Fruit fly (Drosophila melanogaster) whole organism, embryonic: ENCODE data around the gene CG13062.

Experiments
- CG10321 ChIP-seq: fragments of 200-800 bp; sonication (Bioruptor generic); IDR thresholded peaks from 2 replicates; pipeline ENCODE4 v1.3.6; 2022; ENCODE audit warnings: missing biosample characterization, missing genetic modification characterization
- CG10979 ChIP-seq: fragments of 200-800 bp; sonication (Bioruptor generic); optimal IDR thresholded peaks from 2 replicates; lab custom pipeline; 2018; ENCODE audit warnings: missing biosample characterization, mild to moderate bottlenecking, missing genetic modification characterization, moderate library complexity
- CG11695 ChIP-seq: fragments of 200-800 bp; sonication (Bioruptor generic); IDR thresholded peaks from 3 replicates; pipeline ENCODE4 v1.3.6; 2022; ENCODE audit warnings: missing biosample characterization, missing genetic modification characterization
- CG1233 ChIP-seq: fragments of 200-800 bp; sonication (Bioruptor generic); optimal IDR thresholded peaks from 4 replicates; lab custom pipeline; 2018; ENCODE audit warnings: missing biosample characterization, mild to moderate bottlenecking, missing genetic modification characterization
- CG12744 ChIP-seq: fragments of 200-800 bp; sonication (Bioruptor generic); optimal IDR thresholded peaks from 2 replicates; lab custom pipeline; 2016; ENCODE audit warnings: missing biosample characterization, missing genetic modification characterization
- CG13296 ChIP-seq: fragments of 200-800 bp; sonication (Bioruptor generic); optimal IDR thresholded peaks from 3 replicates; lab custom pipeline; 2018; ENCODE audit warnings: missing biosample characterization, mild to moderate bottlenecking, missing genetic modification characterization
- CG13624 ChIP-seq: fragments of 200-800 bp; sonication (Bioruptor generic); optimal IDR thresholded peaks from 2 replicates; lab custom pipeline; 2016; ENCODE audit warnings: missing biosample characterization, missing genetic modification characterization
- CG14667 ChIP-seq: fragments of 200-800 bp; sonication (Bioruptor generic); IDR thresholded peaks from 2 replicates; pipeline ENCODE4 v1.3.6; 2022; ENCODE audit warnings: missing biosample characterization, missing genetic modification characterization
- CG16813 ChIP-seq: fragments of 200-800 bp; sonication (Bioruptor generic); IDR thresholded peaks from 3 replicates; pipeline ENCODE4 v1.3.6; 2022; ENCODE audit warnings: missing biosample characterization, missing genetic modification characterization; ENCODE audit not compliant: partially characterized antibody
- CG17612 ChIP-seq: fragments of 200-800 bp; sonication (Bioruptor generic); IDR thresholded peaks from 2 replicates; pipeline ENCODE4 v1.3.6; 2022; ENCODE audit warnings: missing biosample characterization, missing genetic modification characterization
- CG2199 ChIP-seq: fragments of 200-800 bp; sonication (Bioruptor generic); IDR thresholded peaks from 3 replicates; pipeline ENCODE4 v1.3.6; 2022; ENCODE audit warnings: missing biosample characterization, missing genetic modification characterization
- CG2875 ChIP-seq: fragments of 200-800 bp; sonication (Bioruptor generic); optimal IDR thresholded peaks from 2 replicates; lab custom pipeline; 2017; ENCODE audit warnings: missing biosample characterization, mild to moderate bottlenecking, missing genetic modification characterization, missing genetic modification reagents
- CG32767 ChIP-seq: fragments of 200-800 bp; sonication (Bioruptor generic); IDR thresholded peaks from 2 replicates; pipeline ENCODE4 v1.3.6; 2022; ENCODE audit warnings: missing biosample characterization, missing genetic modification characterization
- CG4617 ChIP-seq: fragments of 200-800 bp; sonication (Bioruptor generic); optimal IDR thresholded peaks from 3 replicates; lab custom pipeline; 2016; ENCODE audit warnings: missing biosample characterization, missing genetic modification characterization, borderline replicate concordance
- CG6175 ChIP-seq: fragments of 200-800 bp; sonication (Bioruptor generic); IDR thresholded peaks from 3 replicates; pipeline ENCODE4 v1.3.6; 2022; ENCODE audit warnings: missing biosample characterization, missing genetic modification characterization
- CG6813 ChIP-seq: fragments of 200-800 bp; sonication (Bioruptor generic); optimal IDR thresholded peaks from 2 replicates; lab custom pipeline; 2017; ENCODE audit warnings: missing biosample characterization, missing genetic modification characterization, mild to moderate bottlenecking, moderate library complexity, missing genetic modification reagents
- CG9215 ChIP-seq: fragments of 200-800 bp; sonication (Bioruptor generic); IDR thresholded peaks from 2 replicates; pipeline ENCODE4 v1.3.6; 2022; ENCODE audit warnings: missing biosample characterization, missing genetic modification characterization
- CG9817 ChIP-seq: fragments of 200-800 bp; sonication (Bioruptor generic); optimal IDR thresholded peaks from 2 replicates; lab custom pipeline; 2018; ENCODE audit warnings: missing biosample characterization, mild to moderate bottlenecking, missing genetic modification characterization, moderate library complexity
- D ChIP-seq, 2 experiments: fragments of 200-800 bp in 1 of 2; fragments of >200 bp in 1 of 2; sonication (Bioruptor generic) in 1 of 2; optimal IDR thresholded peaks; 2 replicates in 1 of 2; 3 replicates in 1 of 2; lab custom pipeline; 2017; ENCODE audit warnings: mild to moderate bottlenecking in 1 of 2, missing biosample characterization in 1 of 2, missing genetic modification characterization in 1 of 2, missing genetic modification reagents in 1 of 2
- Dad ChIP-seq: fragments of 200-800 bp; sonication (Bioruptor generic); optimal IDR thresholded peaks from 3 replicates; lab custom pipeline; 2016; ENCODE audit warnings: missing biosample characterization, missing genetic modification characterization
- Deaf1 ChIP-seq: fragments of 200-800 bp; optimal IDR thresholded peaks from 3 replicates; lab custom pipeline; 2019; ENCODE audit warnings: missing biosample characterization, mild to moderate bottlenecking, missing genetic modification characterization, moderate library complexity
- Dll ChIP-seq: fragments of 200-800 bp; sonication (Bioruptor generic); IDR thresholded peaks from 4 replicates; pipeline ENCODE4 v1.3.6; 2022; ENCODE audit warnings: missing biosample characterization, missing genetic modification characterization; ENCODE audit not compliant: partially characterized antibody
- E2f2 ChIP-seq: fragments of 200-800 bp; sonication (Bioruptor generic); IDR thresholded peaks from 2 replicates; pipeline ENCODE4 v1.3.6; 2022; ENCODE audit warnings: missing biosample characterization, missing genetic modification characterization
- ERR ChIP-seq: fragments of 200-800 bp; sonication (Bioruptor generic); optimal IDR thresholded peaks from 2 replicates; lab custom pipeline; 2016; ENCODE audit warnings: missing biosample characterization, missing genetic modification characterization
- Hr3 ChIP-seq: fragments of 200-800 bp; sonication (Bioruptor generic); optimal IDR thresholded peaks from 3 replicates; lab custom pipeline; 2016; ENCODE audit warnings: missing biosample characterization, missing genetic modification characterization
- Mad ChIP-seq: fragments of 200-800 bp; sonication (Bioruptor generic); optimal IDR thresholded peaks from 2 replicates; lab custom pipeline; 2016; ENCODE audit warnings: missing biosample characterization, missing genetic modification characterization
- Nf-YB ChIP-seq: fragments of 200-800 bp; sonication (Bioruptor generic); optimal IDR thresholded peaks from 3 replicates; lab custom pipeline; 2019; ENCODE audit warnings: missing biosample characterization, mild to moderate bottlenecking, missing genetic modification characterization, moderate library complexity
- NfI ChIP-seq: fragments of 200-800 bp; sonication (Bioruptor generic); optimal IDR thresholded peaks from 3 replicates; lab custom pipeline; 2018; ENCODE audit warnings: missing biosample characterization, mild to moderate bottlenecking, missing genetic modification characterization, moderate library complexity
- Pdp1 ChIP-seq, 2 experiments: fragments of 200-800 bp; sonication (Bioruptor generic); optimal IDR thresholded peaks; 3 replicates each; lab custom pipeline; 2016; ENCODE audit warnings: missing biosample characterization in 2 of 2, missing genetic modification characterization in 2 of 2, mild to moderate bottlenecking in 1 of 2, moderate library complexity in 1 of 2
- Stat92E ChIP-seq, 3 experiments: fragments of >200 bp in 2 of 3; fragments of 200-800 bp in 1 of 3; sonication (Bioruptor generic) in 1 of 3; optimal IDR thresholded peaks; 2 replicates each; lab custom pipeline; 2017 to 2019; ENCODE audit warnings: missing biosample characterization in 3 of 3, missing genetic modification characterization in 3 of 3, mild to moderate bottlenecking in 1 of 3, moderate library complexity in 1 of 3
- TFAM ChIP-seq: fragments of 200-800 bp; sonication (Bioruptor generic); optimal IDR thresholded peaks from 2 replicates; lab custom pipeline; 2017; ENCODE audit warnings: missing biosample characterization, missing genetic modification characterization, inconsistent platforms
- az2 ChIP-seq: fragments of 200-800 bp; sonication (Bioruptor generic); optimal IDR thresholded peaks from 3 replicates; lab custom pipeline; 2016; ENCODE audit warnings: missing biosample characterization, missing genetic modification characterization
- btn ChIP-seq: fragments of 200-800 bp; sonication (Bioruptor generic); optimal IDR thresholded peaks from 2 replicates; lab custom pipeline; 2016; ENCODE audit warnings: missing biosample characterization, missing genetic modification characterization
- crc ChIP-seq: fragments of 200-800 bp; sonication (Bioruptor generic); optimal IDR thresholded peaks from 2 replicates; lab custom pipeline; 2016; ENCODE audit warnings: missing biosample characterization, missing genetic modification characterization
- dati ChIP-seq: fragments of 200-800 bp; sonication (Bioruptor generic); IDR thresholded peaks from 2 replicates; pipeline ENCODE4 v1.3.6; 2022; ENCODE audit warnings: missing biosample characterization, missing genetic modification characterization
- dm ChIP-seq: fragments of 200-800 bp; sonication (Bioruptor generic); optimal IDR thresholded peaks from 3 replicates; lab custom pipeline; 2016; ENCODE audit warnings: missing biosample characterization, missing genetic modification characterization
- dpn ChIP-seq, 2 experiments: fragments of 200-800 bp; sonication (Bioruptor generic); optimal IDR thresholded peaks; 3 replicates each; lab custom pipeline; 2016; ENCODE audit warnings: missing biosample characterization in 2 of 2, missing genetic modification characterization in 2 of 2
- en ChIP-seq: fragments of 200-800 bp; sonication (Bioruptor generic); optimal IDR thresholded peaks from 2 replicates; lab custom pipeline; 2016; ENCODE audit warnings: missing biosample characterization, missing genetic modification characterization
- ewg ChIP-seq: fragments of 200-800 bp; sonication (Bioruptor generic); optimal IDR thresholded peaks from 3 replicates; lab custom pipeline; 2017; ENCODE audit warnings: mild to moderate bottlenecking, missing biosample characterization, missing genetic modification reagents, missing genetic modification characterization
- ftz-f1 ChIP-seq: fragments of 200-800 bp; sonication (Bioruptor generic); optimal IDR thresholded peaks from 2 replicates; lab custom pipeline; 2016; ENCODE audit warnings: missing biosample characterization, missing genetic modification characterization
- hkb ChIP-seq, 2 experiments: fragments of 200-800 bp in 1 of 2; fragments of >200 bp in 1 of 2; sonication (Bioruptor generic) in 1 of 2; IDR thresholded peaks in 1 of 2; optimal IDR thresholded peaks in 1 of 2; 2 replicates each; pipeline versions ENCODE4 v1.3.6 to Lab custom; 2017 to 2022; ENCODE audit warnings: missing biosample characterization in 1 of 2, missing genetic modification characterization in 1 of 2
- kah ChIP-seq: fragments of 200-800 bp; sonication (Bioruptor generic); optimal IDR thresholded peaks from 2 replicates; lab custom pipeline; 2018; ENCODE audit warnings: missing biosample characterization, mild to moderate bottlenecking, missing genetic modification characterization
- nerfin-1 ChIP-seq: fragments of 200-800 bp; sonication (Bioruptor generic); optimal IDR thresholded peaks from 3 replicates; lab custom pipeline; 2019; ENCODE audit warnings: missing biosample characterization, mild to moderate bottlenecking, missing genetic modification characterization, moderate library complexity
- otp ChIP-seq: fragments of 200-800 bp; sonication (Bioruptor generic); IDR thresholded peaks from 3 replicates; pipeline ENCODE4, ENCODE4 v1.3.6; 2022; ENCODE audit warnings: missing biosample characterization, missing genetic modification characterization
- ranshi ChIP-seq: fragments of 200-800 bp; sonication (Bioruptor generic); IDR thresholded peaks from 2 replicates; pipeline ENCODE4 v1.3.6; 2022; ENCODE audit warnings: missing biosample characterization, missing genetic modification characterization
- trem ChIP-seq: fragments of 200-800 bp; optimal IDR thresholded peaks from 3 replicates; lab custom pipeline; 2019; ENCODE audit warnings: missing biosample characterization, mild to moderate bottlenecking, missing genetic modification characterization, moderate library complexity
- vfl ChIP-seq: fragments of 200-800 bp; sonication (Bioruptor generic); optimal IDR thresholded peaks from 2 replicates; lab custom pipeline; 2016; ENCODE audit warnings: missing biosample characterization, missing genetic modification characterization
- vvl ChIP-seq: fragments of 200-800 bp; sonication (Bioruptor generic); IDR thresholded peaks from 2 replicates; pipeline ENCODE4 v1.3.6; 2022; ENCODE audit warnings: missing biosample characterization, missing genetic modification characterization
- yki ChIP-seq: fragments of >200 bp; optimal IDR thresholded peaks from 3 replicates; lab custom pipeline; 2018
- z ChIP-seq: fragments of 200-800 bp; sonication (Bioruptor generic); IDR thresholded peaks from 3 replicates; pipeline ENCODE4 v1.3.6; 2022; ENCODE audit warnings: missing biosample characterization, missing genetic modification characterization
- zen2 ChIP-seq: fragments of 200-800 bp; sonication (Bioruptor generic); IDR thresholded peaks from 3 replicates; pipeline ENCODE4 v1.3.6; 2022; ENCODE audit warnings: missing biosample characterization, missing genetic modification characterization; ENCODE audit not compliant: partially characterized antibody

CG13062 gene

DNA sequence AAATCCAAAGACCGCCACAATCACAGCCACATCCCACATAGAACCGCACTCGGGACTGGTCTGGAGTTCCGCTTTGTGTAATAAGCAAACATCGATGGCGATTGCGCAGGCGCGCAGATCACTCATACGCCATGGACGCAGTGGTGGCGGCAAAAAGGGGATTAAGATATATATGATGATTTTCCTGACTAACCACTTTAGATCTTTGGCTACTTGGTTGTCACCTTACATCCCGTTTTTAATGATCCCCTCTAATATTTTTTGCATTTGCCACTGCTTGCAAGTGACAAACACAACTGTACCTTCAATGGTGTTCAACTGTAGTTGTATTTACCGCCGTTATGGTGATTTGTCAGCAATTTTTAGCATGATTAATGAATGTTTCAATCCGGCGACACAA, 4.1 kb upstream of the CG13062 start (continued):
- TF ChIP-seq ranshi (GFP tag; lab: Robert Waterston, UW): 0 out of 2 replicates have a peak, but pooled peaks have one; percentile 29
- no peak for TF ChIP-seq dpn (GFP tag; optimal IDR thresholded peaks at IDR 0.05; lab: Kevin White, UChicago)
- TF ChIP-seq TFAM (GFP tag; lab: Kevin White, UChicago): no peak
- TF ChIP-seq CG10979 (tag; lab: Kevin White, UChicago): no peak
- TF ChIP-seq ERR (GFP tag; lab: Kevin White, UChicago): no peak
- TF ChIP-seq hkb (optimal IDR thresholded peaks at IDR 0.05; lab: Kevin White, UChicago): no peak
- 0 out of 2 replicates have a peak, but pooled peaks have one; percentile 31 for TF ChIP-seq hkb (GFP tag; IDR thresholded peaks at IDR 0.05; lab: Robert Waterston, UW)
- TF ChIP-seq Hr3 (GFP tag; lab: Kevin White, UChicago): no peak
- no peak for TF ChIP-seq crc (GFP tag; lab: Kevin White, UChicago)
- TF ChIP-seq CG4617 (GFP tag; lab: Kevin White, UChicago): no peak
- TF ChIP-seq CG16813: no peak
- TF ChIP-seq Dll (GFP tag; lab: Robert Waterston, UW): no peak
- TF ChIP-seq CG13296 (GFP tag; lab: Kevin White, UChicago): no peak
- TF ChIP-seq CG12744: no peak
- no peak for TF ChIP-seq Mad
- peak; percentile 63 for TF ChIP-seq CG9817 (tag; lab: Kevin White, UChicago)
- TF ChIP-seq CG13624 (GFP tag; lab: Kevin White, UChicago): no peak
- no peak for TF ChIP-seq en (GFP tag; lab: Kevin White, UChicago)
- TF ChIP-seq zen2 (GFP tag; lab: Robert Waterston, UW): no peak
- no peak for TF ChIP-seq ewg (GFP tag; lab: Kevin White, UChicago)
- TF ChIP-seq az2 (GFP tag; lab: Kevin White, UChicago): no peak
- no peak for TF ChIP-seq Nf-YB
- no peak for TF ChIP-seq Stat92E (GFP tag; optimal IDR thresholded peaks at IDR 0.05; lab: Kevin White, UChicago)
- no peak for TF ChIP-seq trem
- TF ChIP-seq nerfin-1 (tag; lab: Kevin White, UChicago): no peak
- no peak for TF ChIP-seq CG32767 (GFP tag; lab: Robert Waterston, UW)
- TF ChIP-seq CG10321 (GFP tag; lab: Robert Waterston, UW): no peak
- no peak for TF ChIP-seq yki (lab: Kevin White, UChicago)
- TF ChIP-seq CG1233 (GFP tag; lab: Kevin White, UChicago): no peak
- TF ChIP-seq E2f2 (GFP tag; lab: Robert Waterston, UW): no peak
- TF ChIP-seq CG6813 (GFP tag; lab: Kevin White, UChicago): no peak
- TF ChIP-seq Deaf1 (tag; lab: Kevin White, UChicago): no peak
- no peak for TF ChIP-seq CG2875 (GFP tag; lab: Kevin White, UChicago)
- TF ChIP-seq otp (GFP tag; lab: Robert Waterston, UW): no peak
- TF ChIP-seq vfl (GFP tag; lab: Kevin White, UChicago): no peak
- TF ChIP-seq dm (GFP tag; lab: Kevin White, UChicago): no peak
- TF ChIP-seq D (optimal IDR thresholded peaks at IDR 0.05; lab: Kevin White, UChicago): no peak
- TF ChIP-seq D (GFP tag; optimal IDR thresholded peaks at IDR 0.05; lab: Kevin White, UChicago): no peak
- TF ChIP-seq dati (GFP tag; lab: Robert Waterston, UW): no peak
- no peak for TF ChIP-seq NfI
- no peak for TF ChIP-seq CG2199 (GFP tag; lab: Robert Waterston, UW)
- TF ChIP-seq CG11695: no peak
- no peak for TF ChIP-seq z (GFP tag; lab: Robert Waterston, UW)
- TF ChIP-seq btn: no peak
- no peak for TF ChIP-seq Dad (GFP tag; lab: Kevin White, UChicago)
- no peak for TF ChIP-seq kah
- peak; percentile 42 for TF ChIP-seq CG9215 (GFP tag; lab: Robert Waterston, UW)
- TF ChIP-seq ftz-f1 (GFP tag; lab: Kevin White, UChicago): no peak
- TF ChIP-seq CG17612 (GFP tag; lab: Robert Waterston, UW): no peak
- no peak for TF ChIP-seq CG14667 (GFP tag; lab: Robert Waterston, UW)
- TF ChIP-seq CG6175: no peak
- no peak for TF ChIP-seq Pdp1 (GFP tag; optimal IDR thresholded peaks at IDR 0.05; lab: Kevin White, UChicago)
- no peak; the same call in 1 of the 2 replicates for TF ChIP-seq vvl (GFP tag; lab: Robert Waterston, UW)
